Worm (Caenorhabditis elegans) whole organism, L4/young adult: Measurements from ENCODE around the gene F16F9.4.
A peak's percentile ranks its signal among the peaks of the same experiment; 100 is the strongest.

ENCODE experiments used
- W03F9.2 ChIP-seq: fragments of 150-350 bp; optimal IDR thresholded peaks from 2 replicates; lab custom pipeline; 2014; ENCODE audit warnings: missing biosample characterization, missing genetic modification characterization
- dao-5 ChIP-seq: sonication (generic microtip); optimal IDR thresholded peaks from 2 replicates; lab custom pipeline; 2016; ENCODE audit warnings: missing genotype, missing genetic modification characterization, moderate library complexity, missing compliant biosample characterization
- him-1 ChIP-seq: sonication (generic microtip); optimal IDR thresholded peaks from 2 replicates; lab custom pipeline; 2016; ENCODE audit warnings: missing genotype, missing genetic modification reagents, missing genetic modification characterization, missing compliant biosample characterization

The F16F9.4 gene

DNA sequence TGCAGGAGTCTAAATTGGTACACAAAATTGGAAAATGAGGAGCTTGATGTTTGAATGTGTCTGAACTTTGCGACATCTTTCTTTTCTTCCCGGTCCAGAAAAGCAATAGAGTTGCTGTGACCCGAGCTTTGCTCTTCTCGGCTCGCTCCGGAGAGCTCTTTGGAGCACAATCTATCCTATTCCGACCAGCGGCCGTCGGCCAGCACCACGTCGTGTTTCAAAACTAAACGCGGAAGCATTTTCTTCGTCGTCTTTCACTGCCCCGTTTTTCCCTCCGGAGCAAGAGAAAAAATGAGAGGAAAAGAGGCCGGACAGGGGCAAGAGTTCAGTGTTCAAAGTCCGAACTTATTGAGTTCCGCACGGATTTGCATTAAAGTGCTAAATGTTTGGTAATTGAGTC, 15.9 kb upstream of the F16F9.4 start:
- TF ChIP-seq W03F9.2 (tag; lab: Kevin White, UChicago) (no peak), dao-5 (tag; lab: Kevin White, UChicago) (no peak), him-1 (tag; lab: Kevin White, UChicago) (no peak)

DNA sequence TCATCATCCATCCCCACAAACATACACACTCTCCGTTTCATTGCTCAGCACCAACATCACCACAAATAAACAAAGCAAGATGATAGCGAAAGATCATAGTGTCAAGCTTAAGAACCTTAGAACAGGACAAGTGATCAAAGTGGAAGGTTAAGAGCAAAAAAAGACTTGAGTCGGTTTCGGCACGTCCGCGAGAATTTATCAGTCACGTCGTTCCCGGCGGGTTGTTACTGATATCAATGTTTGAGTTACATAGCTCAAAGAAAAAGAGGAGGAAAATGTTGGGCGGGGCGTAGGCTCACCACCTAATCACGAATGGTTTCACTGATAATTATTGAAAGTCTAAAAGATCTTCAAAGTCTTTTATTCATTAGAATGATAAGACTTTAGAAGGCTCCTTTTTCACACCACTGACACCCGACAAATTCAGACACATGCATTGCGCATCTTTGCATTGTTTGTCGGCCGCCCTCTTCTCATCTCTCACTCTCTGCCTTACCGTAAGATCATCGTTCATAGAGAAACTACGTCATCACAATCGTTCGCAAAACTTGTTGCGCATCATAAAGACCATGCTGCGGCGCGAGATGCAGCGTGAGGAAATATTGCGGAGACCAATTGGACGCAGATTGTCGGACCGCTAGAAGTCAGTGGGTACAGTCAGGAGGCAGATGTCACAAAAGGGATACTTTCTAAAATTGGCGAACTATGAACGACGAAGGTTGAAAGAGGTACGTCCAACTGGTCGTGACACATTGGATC, 14.1 kb upstream of the F16F9.4 start:
- no peak for TF ChIP-seq W03F9.2 (tag; lab: Kevin White, UChicago)
- TF ChIP-seq dao-5 (tag; lab: Kevin White, UChicago): no peak

DNA sequence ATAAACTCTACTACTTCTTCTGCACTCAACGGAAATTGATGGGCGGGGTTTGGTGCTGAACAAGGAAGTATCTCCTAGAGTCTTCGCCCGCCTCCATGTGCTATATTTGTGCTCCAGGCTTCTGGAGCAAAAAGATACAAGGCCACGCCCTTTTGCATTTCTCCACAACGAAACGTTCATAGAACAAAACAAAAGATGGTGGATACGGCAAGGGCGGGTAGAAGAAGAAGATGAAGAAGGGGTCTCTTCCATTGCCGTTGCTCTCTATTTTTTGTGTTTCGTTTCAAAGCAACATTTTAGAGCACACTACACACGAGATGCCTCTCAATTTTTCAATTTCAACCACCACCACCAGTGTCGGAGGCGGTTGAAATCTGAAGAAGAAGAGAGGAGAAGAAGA, 13.1 kb upstream of the F16F9.4 start:
- TF ChIP-seq dao-5 (tag; lab: Kevin White, UChicago) (no peak), him-1 (tag; lab: Kevin White, UChicago) (peak; percentile 31)

DNA sequence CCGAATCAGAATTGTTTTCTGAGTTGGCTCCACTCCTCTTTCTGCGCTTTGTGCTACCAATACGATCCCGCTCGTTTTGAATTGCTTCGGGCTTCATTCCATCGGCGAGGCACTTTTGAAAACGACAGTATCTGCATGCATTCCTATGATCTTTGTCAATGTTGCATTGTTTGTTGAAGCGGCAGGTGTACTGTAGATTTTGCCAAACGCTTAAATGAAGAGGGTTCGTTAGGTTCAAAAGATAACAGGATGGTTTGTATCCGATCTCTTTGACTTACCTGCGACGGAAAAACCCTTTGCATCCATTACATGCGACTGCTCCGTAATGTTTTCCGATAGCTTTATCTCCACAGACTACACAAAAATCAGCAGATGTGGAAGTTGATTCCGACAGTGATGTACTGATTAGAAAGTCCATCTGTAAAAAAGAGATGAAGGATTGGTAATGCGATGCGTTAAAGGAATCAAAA, 12.6 kb upstream of the F16F9.4 start, which contains the start of gene nhr-14:
TSS of gene nhr-14 (minus strand) at position 420 of the 470 bp plus-strand sequence.
- TF ChIP-seq W03F9.2 (tag; lab: Kevin White, UChicago) (no peak), him-1 (tag; lab: Kevin White, UChicago) (no peak), dao-5 (tag; lab: Kevin White, UChicago) (no peak)

DNA sequence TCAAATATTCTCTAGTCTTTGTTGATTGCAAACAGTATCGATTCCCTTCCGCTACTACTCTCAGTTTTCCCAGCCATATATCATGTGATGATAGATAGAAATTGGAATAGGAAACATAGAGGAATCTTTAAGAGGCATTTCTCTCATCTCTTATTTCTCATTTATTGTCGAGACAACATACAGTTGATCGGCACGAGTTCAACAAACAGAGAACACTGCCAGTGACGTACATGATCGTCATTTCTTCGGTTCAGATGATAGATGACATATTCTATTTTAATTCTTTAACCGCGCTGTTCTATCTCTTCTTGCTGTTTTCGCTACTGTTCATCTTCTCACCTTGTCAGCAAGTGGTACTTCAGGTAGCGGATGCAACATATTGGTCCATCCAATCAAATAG, 12.0 kb upstream of the F16F9.4 start:
- TF ChIP-seq him-1 (tag; lab: Kevin White, UChicago): no peak
- no peak for TF ChIP-seq W03F9.2 (tag; lab: Kevin White, UChicago)
- no peak for TF ChIP-seq dao-5 (tag; lab: Kevin White, UChicago)

DNA sequence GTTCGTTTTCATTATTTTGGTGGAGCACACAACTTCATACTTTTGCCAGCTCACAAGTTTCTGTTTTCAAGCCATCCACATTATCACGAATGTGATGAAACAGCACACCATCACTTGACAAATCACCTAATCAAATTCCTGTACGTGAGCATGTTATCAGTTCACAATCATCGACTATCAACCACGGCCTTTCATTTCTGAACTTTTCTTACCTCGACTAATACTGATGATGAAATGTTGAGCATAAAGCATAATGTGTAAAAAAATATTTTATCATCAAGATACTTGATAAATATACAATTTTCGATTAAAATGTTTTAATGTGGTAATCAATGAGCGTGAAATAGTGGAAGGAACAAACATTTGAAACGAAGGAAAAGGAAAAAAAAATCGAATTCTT, 10.3 kb upstream of the F16F9.4 start:
- TF ChIP-seq him-1 (tag; lab: Kevin White, UChicago) (no peak), dao-5 (tag; lab: Kevin White, UChicago) (no peak), W03F9.2 (tag; lab: Kevin White, UChicago) (no peak)

DNA sequence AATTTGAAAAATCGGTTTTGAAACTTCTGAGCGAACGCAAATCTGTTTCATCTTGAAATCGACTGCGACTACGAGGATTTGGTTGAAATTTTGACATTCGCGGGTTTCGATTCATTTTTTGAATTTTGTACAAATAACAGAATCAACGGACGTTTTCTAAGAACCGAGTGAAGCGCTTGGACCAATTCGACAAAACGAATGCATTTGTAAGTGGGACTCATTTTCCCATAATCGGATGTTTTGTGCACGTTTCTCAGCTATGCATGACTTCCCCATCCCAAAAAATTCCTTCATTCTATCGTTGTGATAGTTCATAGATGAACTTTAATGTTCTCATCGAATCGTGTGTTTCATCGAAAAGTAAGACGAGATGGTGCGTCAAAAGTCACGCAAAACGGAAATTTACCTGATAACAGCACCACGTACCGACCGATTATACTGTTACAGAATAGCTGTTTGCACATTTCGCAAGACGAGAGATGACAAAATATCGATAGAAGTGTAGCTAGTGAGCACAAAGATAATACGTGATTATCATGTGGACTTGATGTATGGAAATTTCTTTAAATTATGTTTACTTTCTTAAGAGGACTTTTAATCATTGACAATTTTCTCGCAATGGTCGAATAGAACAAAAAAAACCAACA, 7.1 kb upstream of the F16F9.4 start, which contains the start of gene mec-10:
TSS of gene mec-10 (minus strand) at position 189 of the 647 bp plus-strand sequence.
- TF ChIP-seq him-1 (tag; lab: Kevin White, UChicago): no peak
- TF ChIP-seq dao-5 (tag; lab: Kevin White, UChicago): no peak
- TF ChIP-seq W03F9.2 (tag; lab: Kevin White, UChicago): no peak

DNA sequence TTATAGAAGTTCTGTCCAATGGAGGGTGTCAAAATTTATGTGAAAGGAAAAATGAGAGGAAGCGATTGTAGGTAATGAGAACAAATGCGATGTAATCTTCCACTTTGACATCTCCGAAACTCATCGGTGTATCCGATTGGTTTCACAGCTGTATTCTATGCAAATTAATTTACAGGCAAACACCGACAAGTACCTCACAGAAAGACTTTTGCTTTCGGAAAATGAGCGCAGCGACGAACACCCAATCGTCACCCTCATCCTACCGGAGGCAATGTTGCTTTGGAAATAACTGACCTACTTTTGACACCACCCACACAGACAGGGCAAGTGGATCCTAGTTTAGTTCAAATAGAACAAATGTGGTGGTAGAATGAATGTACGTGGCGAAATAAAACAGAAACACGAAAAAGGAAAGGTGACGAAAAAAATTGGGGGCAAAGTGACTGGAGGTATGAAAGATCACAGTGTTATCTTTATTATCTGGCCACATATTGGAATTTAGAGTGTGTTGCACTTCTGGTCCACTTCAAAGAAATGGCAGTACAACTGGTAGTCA, 807 bp upstream of the F16F9.4 start:
- no peak for TF ChIP-seq dao-5 (tag; lab: Kevin White, UChicago)
- no peak for TF ChIP-seq him-1 (tag; lab: Kevin White, UChicago)
- TF ChIP-seq W03F9.2 (tag; lab: Kevin White, UChicago): no peak

DNA sequence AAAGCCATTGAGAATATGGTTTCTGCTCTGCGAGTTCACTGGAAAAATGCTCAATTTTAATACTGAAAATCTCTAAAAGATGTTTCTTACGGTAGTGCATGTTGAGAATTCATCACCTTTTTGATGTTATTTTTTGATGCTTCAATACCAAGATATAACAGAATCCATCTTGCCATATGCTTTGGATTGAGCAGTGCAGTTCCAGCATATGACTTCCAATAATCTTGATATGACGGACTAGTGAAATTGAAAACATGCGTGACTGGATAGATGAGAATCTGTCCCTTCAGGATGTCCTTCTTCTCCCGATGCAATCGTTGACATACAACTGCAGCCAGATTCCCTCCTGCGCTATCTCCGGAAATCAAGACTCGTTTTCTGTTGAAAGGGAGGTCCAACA, 2.2 kb downstream of the F16F9.4 start:
- TF ChIP-seq him-1 (tag; lab: Kevin White, UChicago): no peak
- TF ChIP-seq W03F9.2 (tag; lab: Kevin White, UChicago): no peak
- TF ChIP-seq dao-5 (tag; lab: Kevin White, UChicago): no peak

DNA sequence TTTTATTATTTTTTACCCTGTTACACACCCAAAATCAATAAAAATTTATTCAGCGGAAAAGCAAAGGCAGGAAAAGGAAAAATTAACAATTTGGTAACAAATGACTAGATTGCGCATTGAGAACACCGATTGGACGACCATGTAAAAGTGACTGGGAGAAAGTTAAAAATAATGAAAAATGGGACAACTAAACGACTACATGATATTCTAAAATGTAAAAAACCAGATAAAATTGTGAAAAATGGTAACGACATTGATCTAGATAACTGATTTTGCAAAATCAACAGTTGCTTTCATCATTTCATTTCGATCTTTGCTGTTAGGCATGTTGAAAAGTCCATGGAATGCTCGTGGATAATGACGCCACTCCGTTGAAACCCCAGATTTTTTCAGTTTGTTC, 3.4 kb downstream of the F16F9.4 start:
- TF ChIP-seq dao-5 (tag; lab: Kevin White, UChicago) (no peak), him-1 (tag; lab: Kevin White, UChicago) (no peak), W03F9.2 (tag; lab: Kevin White, UChicago) (no peak)

DNA sequence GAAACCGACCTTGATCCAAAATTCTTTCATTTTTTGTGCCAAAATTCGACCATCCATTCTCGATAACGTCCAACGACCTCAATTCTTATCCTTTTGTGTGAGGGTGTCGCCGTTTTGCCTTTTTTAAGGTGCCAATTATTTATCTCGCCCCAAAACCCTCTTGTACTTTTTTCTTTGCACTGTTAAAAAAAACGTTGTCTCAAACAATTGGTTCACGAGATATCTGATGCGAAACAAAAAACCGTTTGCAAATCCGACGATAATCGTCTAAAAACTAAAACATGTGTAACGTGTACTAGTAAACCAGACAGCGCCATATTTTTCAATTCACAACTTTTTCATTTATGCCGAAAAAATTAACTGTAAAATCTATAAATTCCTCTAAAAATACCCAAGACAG, 5.8 kb downstream of the F16F9.4 start, which contains the start of gene F16F9.3:
TSS of gene F16F9.3 (plus strand) at position 301 of the 400 bp plus-strand sequence.
- TF ChIP-seq him-1 (tag; lab: Kevin White, UChicago) (no peak), W03F9.2 (tag; lab: Kevin White, UChicago) (no peak), dao-5 (tag; lab: Kevin White, UChicago) (no peak)

DNA sequence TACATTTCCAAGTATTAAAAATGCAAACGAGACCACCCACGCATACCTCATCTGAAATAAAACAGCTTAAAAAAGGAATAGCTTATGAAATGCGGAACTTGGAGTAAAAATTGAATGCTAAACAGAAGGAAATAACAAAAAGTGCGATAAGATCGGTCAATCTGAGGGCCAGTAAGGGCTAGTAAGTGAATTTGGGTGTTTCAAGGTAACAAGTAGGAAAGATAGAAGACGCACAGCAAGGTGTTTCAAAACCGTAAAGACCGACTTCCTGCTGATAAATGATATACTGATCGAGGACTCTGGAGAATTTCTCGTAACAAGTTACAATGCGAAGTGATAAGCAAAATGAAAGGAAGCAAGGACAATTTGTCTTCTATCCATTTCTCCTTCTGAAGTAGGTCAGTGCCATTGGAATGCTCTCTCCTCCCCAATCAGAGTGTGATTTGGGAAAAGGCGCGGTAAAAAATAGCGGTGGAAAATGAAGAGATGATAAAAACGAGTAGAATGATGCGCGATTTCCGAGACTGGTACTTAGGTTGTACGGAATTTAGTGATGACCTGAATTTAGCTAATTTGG, 7.5 kb downstream of the F16F9.4 start, which contains the start of gene dpy-6:
TSS of gene dpy-6 (minus strand) at position 51 of the 577 bp plus-strand sequence.
- TF ChIP-seq him-1 (tag; lab: Kevin White, UChicago) (no peak), dao-5 (tag; lab: Kevin White, UChicago) (no peak), W03F9.2 (tag; lab: Kevin White, UChicago) (no peak)

DNA sequence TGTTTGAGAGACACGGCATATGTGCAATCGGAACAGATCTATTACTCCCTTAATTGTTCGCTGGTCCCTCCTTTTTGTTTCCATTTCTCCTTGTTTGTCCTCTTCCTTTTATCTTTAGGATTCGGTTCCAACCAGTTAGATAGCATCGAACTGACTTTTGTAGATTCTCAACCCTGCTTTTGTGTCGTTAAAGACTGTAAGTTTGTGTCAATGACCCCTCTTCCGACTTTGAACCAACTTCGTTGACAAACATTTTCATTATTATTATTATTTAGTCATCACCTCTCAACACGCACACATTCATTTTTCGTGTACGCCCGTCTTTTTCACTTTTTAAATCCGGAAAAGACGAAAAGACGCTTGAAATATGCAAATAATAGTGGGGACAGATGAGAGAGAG, 17.1 kb downstream of the F16F9.4 start, which contains the start of gene F16F9.1:
TSS of gene F16F9.1 (plus strand) at position 301 of the 400 bp plus-strand sequence.
- TF ChIP-seq him-1 (tag; lab: Kevin White, UChicago) (no peak), W03F9.2 (tag; lab: Kevin White, UChicago) (no peak), dao-5 (tag; lab: Kevin White, UChicago) (no peak)
